Fruit fly (Drosophila melanogaster) whole organism, prepupa: ENCODE data around the gene sau.
A peak's percentile ranks its signal among the peaks of the same experiment; 100 is the strongest.

ENCODE experiments used
- Blimp-1 ChIP-seq: fragments of 200-800 bp; sonication (Bioruptor generic); optimal IDR thresholded peaks from 3 replicates; lab custom pipeline; 2017; ENCODE audit warnings: missing biosample characterization, missing genetic modification characterization, mild to moderate bottlenecking, moderate library complexity, missing genetic modification reagents
- CG10631 ChIP-seq: fragments of 200-800 bp; sonication (Bioruptor generic); optimal IDR thresholded peaks from 2 replicates; lab custom pipeline; 2016; ENCODE audit warnings: missing biosample characterization, missing genetic modification characterization
- CG11294 ChIP-seq: fragments of 200-800 bp; sonication (Bioruptor generic); IDR thresholded peaks from 2 replicates; pipeline ENCODE4 v1.3.6; 2022; ENCODE audit warnings: missing biosample characterization, missing genetic modification characterization
- CG11762 ChIP-seq: fragments of 200-800 bp; sonication (Bioruptor generic); optimal IDR thresholded peaks from 3 replicates; lab custom pipeline; 2016; ENCODE audit warnings: missing biosample characterization, missing genetic modification characterization; ENCODE audit not compliant: insufficient read depth
- CG15336 ChIP-seq: fragments of 200-800 bp; sonication (Bioruptor generic); IDR thresholded peaks from 2 replicates; pipeline ENCODE4 v1.3.6; 2022; ENCODE audit warnings: missing biosample characterization, missing genetic modification characterization
- CG1621 ChIP-seq: fragments of 200-800 bp; sonication (Bioruptor generic); optimal IDR thresholded peaks from 3 replicates; lab custom pipeline; 2018; ENCODE audit warnings: missing biosample characterization, mild to moderate bottlenecking, missing genetic modification characterization
- CG16779 ChIP-seq: fragments of 200-800 bp; sonication (Bioruptor generic); optimal IDR thresholded peaks from 3 replicates; lab custom pipeline; 2017; ENCODE audit warnings: missing biosample characterization, mild to moderate bottlenecking, missing genetic modification characterization
- CG3032 ChIP-seq: fragments of 200-800 bp; optimal IDR thresholded peaks from 2 replicates; lab custom pipeline; 2019; ENCODE audit warnings: missing biosample characterization, mild to moderate bottlenecking, missing genetic modification characterization, moderate library complexity
- CG31627 ChIP-seq: fragments of 200-800 bp; sonication (Bioruptor generic); optimal IDR thresholded peaks from 3 replicates; lab custom pipeline; 2016; ENCODE audit warnings: missing biosample characterization, missing genetic modification characterization
- CG32006 ChIP-seq: fragments of 200-800 bp; sonication (Bioruptor generic); optimal IDR thresholded peaks from 3 replicates; lab custom pipeline; 2017; ENCODE audit warnings: missing biosample characterization, mild to moderate bottlenecking, missing genetic modification characterization
- CG3919 ChIP-seq: fragments of 200-800 bp; sonication (Bioruptor generic); optimal IDR thresholded peaks from 3 replicates; lab custom pipeline; 2016; ENCODE audit warnings: missing biosample characterization, missing genetic modification characterization
- CG4318 ChIP-seq: fragments of 200-800 bp; sonication (Bioruptor generic); optimal IDR thresholded peaks from 3 replicates; lab custom pipeline; 2017; ENCODE audit warnings: missing biosample characterization, mild to moderate bottlenecking, missing genetic modification characterization
- CG6163 ChIP-seq: fragments of 200-800 bp; sonication (Bioruptor generic); IDR thresholded peaks from 3 replicates; pipeline ENCODE4 v1.3.6; 2022; ENCODE audit warnings: missing biosample characterization, missing genetic modification characterization
- CG6276 ChIP-seq: fragments of 200-800 bp; sonication (Bioruptor generic); optimal IDR thresholded peaks from 2 replicates; lab custom pipeline; 2017; ENCODE audit warnings: missing biosample characterization, mild to moderate bottlenecking, missing genetic modification characterization
- CG6792 ChIP-seq: fragments of 200-800 bp; sonication (Bioruptor generic); optimal IDR thresholded peaks from 3 replicates; lab custom pipeline; 2016; ENCODE audit warnings: missing biosample characterization, missing genetic modification characterization
- CG6808 ChIP-seq: fragments of 200-800 bp; sonication (Bioruptor generic); optimal IDR thresholded peaks from 3 replicates; lab custom pipeline; 2017; ENCODE audit warnings: missing biosample characterization, missing genetic modification characterization, mild to moderate bottlenecking, moderate library complexity, missing genetic modification reagents
- CG7368 ChIP-seq: fragments of 200-800 bp; sonication (Bioruptor generic); optimal IDR thresholded peaks from 3 replicates; lab custom pipeline; 2016; ENCODE audit warnings: missing biosample characterization, missing genetic modification characterization
- CG8119 ChIP-seq: fragments of 200-800 bp; sonication (Bioruptor generic); IDR thresholded peaks from 3 replicates; pipeline ENCODE4 v1.3.6; 2022; ENCODE audit warnings: missing biosample characterization, missing genetic modification characterization
- CG8319 ChIP-seq: fragments of 200-800 bp; sonication (Bioruptor generic); optimal IDR thresholded peaks from 3 replicates; lab custom pipeline; 2016; ENCODE audit warnings: missing biosample characterization, missing genetic modification characterization
- CG8632 ChIP-seq: fragments of 200-800 bp; sonication (Bioruptor generic); optimal IDR thresholded peaks from 3 replicates; lab custom pipeline; 2016; ENCODE audit warnings: missing biosample characterization, missing genetic modification characterization
- Eip78C ChIP-seq: fragments of 200-800 bp; sonication (Bioruptor generic); peaks from one replicate; lab custom pipeline; 2016; ENCODE audit warnings: missing biosample characterization, missing genetic modification characterization
- Ets21C ChIP-seq: fragments of 200-800 bp; sonication (Bioruptor generic); optimal IDR thresholded peaks from 3 replicates; lab custom pipeline; 2016; ENCODE audit warnings: missing biosample characterization, missing genetic modification characterization
- Ets96B ChIP-seq: fragments of 200-800 bp; optimal IDR thresholded peaks from 2 replicates; lab custom pipeline; 2019; ENCODE audit warnings: missing biosample characterization, mild to moderate bottlenecking, missing genetic modification characterization, moderate library complexity
- Gug ChIP-seq: fragments of 200-800 bp; sonication (Bioruptor generic); IDR thresholded peaks from 2 replicates; pipeline ENCODE4 v1.3.6; 2022; ENCODE audit warnings: missing biosample characterization, missing genetic modification characterization
- Hr38 ChIP-seq: sonication (Bioruptor generic); optimal IDR thresholded peaks from 2 replicates; lab custom pipeline; 2016; ENCODE audit warnings: missing biosample characterization, missing genetic modification characterization
- Hr39 ChIP-seq: fragments of 200-800 bp; sonication (Bioruptor generic); optimal IDR thresholded peaks from 2 replicates; lab custom pipeline; 2016; ENCODE audit warnings: missing biosample characterization, missing genetic modification characterization
- Hr4 ChIP-seq: fragments of 200-800 bp; sonication (Bioruptor generic); optimal IDR thresholded peaks from 3 replicates; lab custom pipeline; 2016; ENCODE audit warnings: missing biosample characterization, missing genetic modification characterization
- Met ChIP-seq: fragments of 200-800 bp; sonication (Bioruptor generic); optimal IDR thresholded peaks from 3 replicates; lab custom pipeline; 2016; ENCODE audit warnings: missing biosample characterization, missing genetic modification characterization
- Smox ChIP-seq: fragments of 200-800 bp; sonication (Bioruptor generic); optimal IDR thresholded peaks from 3 replicates; lab custom pipeline; 2016; ENCODE audit warnings: missing biosample characterization, missing genetic modification characterization
- Sox102F ChIP-seq: fragments of 200-800 bp; sonication (Bioruptor generic); optimal IDR thresholded peaks from 2 replicates; lab custom pipeline; 2016; ENCODE audit warnings: missing biosample characterization, mild to moderate bottlenecking, missing genetic modification characterization
- Sox14 ChIP-seq: fragments of 200-800 bp; sonication (Bioruptor generic); optimal IDR thresholded peaks from 3 replicates; lab custom pipeline; 2016; ENCODE audit warnings: missing biosample characterization, missing genetic modification characterization
- Sox15 ChIP-seq: fragments of 200-800 bp; sonication (Bioruptor generic); optimal IDR thresholded peaks from 3 replicates; lab custom pipeline; 2016; ENCODE audit warnings: missing biosample characterization, missing genetic modification characterization
- cyc ChIP-seq: fragments of 200-800 bp; sonication (Bioruptor generic); optimal IDR thresholded peaks from 3 replicates; lab custom pipeline; 2016; ENCODE audit warnings: missing biosample characterization, missing genetic modification characterization
- dac ChIP-seq: fragments of 200-800 bp; sonication (Bioruptor generic); optimal IDR thresholded peaks from 2 replicates; lab custom pipeline; 2017; ENCODE audit warnings: missing biosample characterization, mild to moderate bottlenecking, missing genetic modification characterization
- dsx ChIP-seq: fragments of 200-800 bp; optimal IDR thresholded peaks from 3 replicates; lab custom pipeline; 2019; ENCODE audit warnings: missing biosample characterization, mild to moderate bottlenecking, missing genetic modification characterization, moderate library complexity; ENCODE audit not compliant: poor library complexity, severe bottlenecking
- eg ChIP-seq: fragments of 200-800 bp; sonication (Bioruptor generic); IDR thresholded peaks from 3 replicates; pipeline ENCODE4 v1.3.6; 2022; ENCODE audit warnings: missing biosample characterization, missing genetic modification characterization
- esn ChIP-seq: fragments of 200-800 bp; sonication (Bioruptor generic); optimal IDR thresholded peaks from 2 replicates; lab custom pipeline; 2016; ENCODE audit warnings: missing biosample characterization, mild to moderate bottlenecking, missing genetic modification characterization, moderate library complexity
- fd59A ChIP-seq: fragments of 200-800 bp; sonication (Bioruptor generic); optimal IDR thresholded peaks from 2 replicates; lab custom pipeline; 2017; ENCODE audit warnings: missing biosample characterization, mild to moderate bottlenecking, missing genetic modification characterization, missing genetic modification reagents
- fd85E ChIP-seq: fragments of 200-800 bp; sonication (Bioruptor generic); optimal IDR thresholded peaks from 3 replicates; lab custom pipeline; 2016; ENCODE audit warnings: missing biosample characterization, missing genetic modification characterization
- fkh ChIP-seq: fragments of 200-800 bp; sonication (Bioruptor generic); optimal IDR thresholded peaks from 3 replicates; lab custom pipeline; 2017; ENCODE audit warnings: missing biosample characterization, mild to moderate bottlenecking, missing genetic modification characterization, moderate library complexity
- lz ChIP-seq: fragments of 200-800 bp; sonication (Bioruptor generic); optimal IDR thresholded peaks from 3 replicates; lab custom pipeline; 2016; ENCODE audit warnings: missing biosample characterization, missing genetic modification characterization
- net ChIP-seq: fragments of 200-800 bp; sonication (Bioruptor generic); optimal IDR thresholded peaks from 3 replicates; lab custom pipeline; 2016; ENCODE audit warnings: missing biosample characterization, missing genetic modification characterization
- pdm3 ChIP-seq: fragments of 200-800 bp; sonication (Bioruptor generic); optimal IDR thresholded peaks from 3 replicates; lab custom pipeline; 2016; ENCODE audit warnings: missing biosample characterization, missing genetic modification characterization
- salr ChIP-seq, 2 experiments: fragments of 200-800 bp; sonication (Bioruptor generic); optimal IDR thresholded peaks; 3 replicates each; lab custom pipeline; 2016 to 2018; ENCODE audit warnings: missing biosample characterization in 2 of 2, missing genetic modification characterization in 2 of 2, mild to moderate bottlenecking in 1 of 2
- spab ChIP-seq: fragments of 200-800 bp; sonication (Bioruptor generic); optimal IDR thresholded peaks from 2 replicates; lab custom pipeline; 2017; ENCODE audit warnings: missing biosample characterization, mild to moderate bottlenecking, missing genetic modification characterization, missing genetic modification reagents
- ss ChIP-seq, 2 experiments: fragments of 200-800 bp; sonication (Bioruptor generic); optimal IDR thresholded peaks; 2 replicates in 1 of 2; 3 replicates in 1 of 2; lab custom pipeline; 2017 to 2018; ENCODE audit warnings: mild to moderate bottlenecking in 2 of 2, missing biosample characterization in 2 of 2, missing genetic modification characterization in 2 of 2, moderate library complexity in 1 of 2
- svp ChIP-seq: fragments of 200-800 bp; sonication (Bioruptor generic); peaks from one replicate; lab custom pipeline; 2016; ENCODE audit warnings: missing biosample characterization, missing genetic modification characterization
- topi ChIP-seq: fragments of 200-800 bp; sonication (Bioruptor generic); optimal IDR thresholded peaks from 3 replicates; lab custom pipeline; 2016; ENCODE audit warnings: missing biosample characterization, missing genetic modification characterization
- vri ChIP-seq: fragments of 200-800 bp; sonication (Bioruptor generic); optimal IDR thresholded peaks from 3 replicates; lab custom pipeline; 2016; ENCODE audit warnings: missing biosample characterization, mild to moderate bottlenecking, missing genetic modification characterization

The sau gene

dm6 chr2L:2226259-2227121 lies at the start of gene sau, which contains the start of gene CG15387:
TSS of gene sau (plus strand) at chr2L:2226342.
TSS of gene CG15387 (minus strand) at chr2L:2226294.
- TF ChIP-seq topi: peak; percentile 90
- peak; percentile 79 for TF ChIP-seq Ets96B
- peak; percentile 68 for TF ChIP-seq Gug (GFP tag; lab: Robert Waterston, UW)
- TF ChIP-seq CG4318 (GFP tag; lab: Kevin White, UChicago): peak; percentile 21
- TF ChIP-seq Met (GFP tag; lab: Kevin White, UChicago): peak; percentile 90
- TF ChIP-seq fd59A (GFP tag; lab: Kevin White, UChicago): peak; percentile 67
- peak; percentile 77 for TF ChIP-seq eg (GFP tag; lab: Robert Waterston, UW)
- TF ChIP-seq ss (GFP tag; optimal IDR thresholded peaks at IDR 0.05; lab: Kevin White, UChicago): peak; percentile 2 to 79
- TF ChIP-seq net (GFP tag; lab: Kevin White, UChicago): peak; percentile 80
- peak; percentile 88 for TF ChIP-seq CG10631 (GFP tag; lab: Kevin White, UChicago)
- TF ChIP-seq Sox102F: peak; percentile 87
- TF ChIP-seq esn (GFP tag; lab: Kevin White, UChicago): peak; percentile 93
- peak; percentile 69 for TF ChIP-seq CG32006 (GFP tag; lab: Kevin White, UChicago)
- TF ChIP-seq cyc (GFP tag; lab: Kevin White, UChicago): peak; percentile 90
- peak; percentile 93 for TF ChIP-seq lz (GFP tag; lab: Kevin White, UChicago)
- peak; percentile 91 for TF ChIP-seq pdm3 (GFP tag; lab: Kevin White, UChicago)
- TF ChIP-seq vri: peak; percentile 84
- peak; percentile 88 for TF ChIP-seq Sox14 (GFP tag; lab: Kevin White, UChicago)
- peak; percentile 56 for TF ChIP-seq CG15336
- TF ChIP-seq CG6276: peak; percentile 34
- peak; percentile 88 for TF ChIP-seq Smox
- TF ChIP-seq fkh (GFP tag; lab: Kevin White, UChicago): peak; percentile 45
- TF ChIP-seq salr (GFP tag; optimal IDR thresholded peaks at IDR 0.05; lab: Kevin White, UChicago): peak; percentile 55 to 84
- TF ChIP-seq Hr38 (GFP tag; lab: Kevin White, UChicago): peak; percentile 72
- TF ChIP-seq CG1621 (tag; lab: Kevin White, UChicago): peak; percentile 52
- peak; percentile 59 for TF ChIP-seq fd85E (GFP tag; lab: Kevin White, UChicago)
- peak; percentile 90 for TF ChIP-seq Hr4 (GFP tag; lab: Kevin White, UChicago)
- peak; percentile 85 for TF ChIP-seq Ets21C
- TF ChIP-seq svp (GFP tag; lab: Kevin White, UChicago): peak; percentile 94
- TF ChIP-seq CG11762 (GFP tag; lab: Kevin White, UChicago): peak; percentile 48
- TF ChIP-seq CG31627: peak; percentile 92
- TF ChIP-seq dsx (GFP tag; lab: Kevin White, UChicago): peak; percentile 81
- peak; percentile 64 for TF ChIP-seq Blimp-1
- TF ChIP-seq CG3919 (GFP tag; lab: Kevin White, UChicago): peak; percentile 87
- peak; percentile 83 for TF ChIP-seq CG6163 (GFP tag; lab: Robert Waterston, UW)
- TF ChIP-seq CG11294 (GFP tag; lab: Robert Waterston, UW): peak; percentile 45; the same call in 1 of the 2 replicates
- TF ChIP-seq CG8319 (GFP tag; lab: Kevin White, UChicago): peak; percentile 57
- peak; percentile 50 for TF ChIP-seq spab (GFP tag; lab: Kevin White, UChicago)
- peak; percentile 54 for TF ChIP-seq dac (GFP tag; lab: Kevin White, UChicago)
- peak; percentile 53 for TF ChIP-seq CG6808 (GFP tag; lab: Kevin White, UChicago)
- TF ChIP-seq Eip78C (GFP tag; lab: Kevin White, UChicago): peak; percentile 95
- peak; percentile 74 for TF ChIP-seq CG6792 (GFP tag; lab: Kevin White, UChicago)
- TF ChIP-seq CG8632 (GFP tag; lab: Kevin White, UChicago): peak; percentile 74
- peak; percentile 84 for TF ChIP-seq CG3032 (tag; lab: Kevin White, UChicago)
- TF ChIP-seq Sox15 (GFP tag; lab: Kevin White, UChicago): peak; percentile 71
- TF ChIP-seq CG16779 (tag; lab: Kevin White, UChicago): peak; percentile 2
- peak; percentile 93 for TF ChIP-seq Hr39 (GFP tag; lab: Kevin White, UChicago)
- peak; percentile 33; the same call in 1 of the 3 replicates for TF ChIP-seq CG8119 (GFP tag; lab: Robert Waterston, UW)
- peak; percentile 75 for TF ChIP-seq CG7368
